Fruit fly (Drosophila melanogaster) whole organism, embryonic: ENCODE measurements around the gene Plc21C.

Experiments
- Abd-B ChIP-seq: fragments of 200-800 bp; sonication (Bioruptor generic); optimal IDR thresholded peaks from 2 replicates; lab custom pipeline; 2018; ENCODE audit warnings: missing biosample characterization, mild to moderate bottlenecking, missing genetic modification characterization, moderate library complexity
- CG10462 ChIP-seq: fragments of 200-800 bp; sonication (Bioruptor generic); optimal IDR thresholded peaks from 2 replicates; lab custom pipeline; 2016; ENCODE audit warnings: missing biosample characterization, missing genetic modification characterization
- CG10543 ChIP-seq: fragments of 200-800 bp; sonication (Bioruptor generic); optimal IDR thresholded peaks from 3 replicates; lab custom pipeline; 2017; ENCODE audit warnings: missing biosample characterization, mild to moderate bottlenecking, missing genetic modification characterization, moderate library complexity
- CG11247 ChIP-seq: fragments of 200-800 bp; sonication (Bioruptor generic); IDR thresholded peaks from 2 replicates; pipeline ENCODE4 v1.3.6; 2022; ENCODE audit warnings: missing biosample characterization, missing genetic modification characterization
- CG11695 ChIP-seq: fragments of 200-800 bp; sonication (Bioruptor generic); IDR thresholded peaks from 3 replicates; pipeline ENCODE4 v1.3.6; 2022; ENCODE audit warnings: missing biosample characterization, missing genetic modification characterization
- CG11723 ChIP-seq: fragments of 200-800 bp; sonication (Bioruptor generic); optimal IDR thresholded peaks from 2 replicates; lab custom pipeline; 2017; ENCODE audit warnings: missing biosample characterization, mild to moderate bottlenecking, missing genetic modification characterization
- CG12659 ChIP-seq: fragments of 200-800 bp; sonication (Bioruptor generic); optimal IDR thresholded peaks from 3 replicates; lab custom pipeline; 2017; ENCODE audit warnings: mild to moderate bottlenecking, missing biosample characterization, missing genetic modification reagents, missing genetic modification characterization
- CG13296 ChIP-seq: fragments of 200-800 bp; sonication (Bioruptor generic); optimal IDR thresholded peaks from 3 replicates; lab custom pipeline; 2018; ENCODE audit warnings: missing biosample characterization, mild to moderate bottlenecking, missing genetic modification characterization
- CG13894 ChIP-seq: fragments of 200-800 bp; sonication (Bioruptor generic); optimal IDR thresholded peaks from 3 replicates; lab custom pipeline; 2018; ENCODE audit warnings: missing biosample characterization, mild to moderate bottlenecking, missing genetic modification characterization, moderate library complexity
- CG15601 ChIP-seq: fragments of 200-800 bp; sonication (Bioruptor generic); optimal IDR thresholded peaks from 3 replicates; lab custom pipeline; 2019; ENCODE audit warnings: missing biosample characterization, mild to moderate bottlenecking, missing genetic modification characterization, moderate library complexity
- CG18599 ChIP-seq: fragments of 200-800 bp; sonication (Bioruptor generic); optimal IDR thresholded peaks from 3 replicates; lab custom pipeline; 2017; ENCODE audit warnings: missing biosample characterization, missing genetic modification characterization, mild to moderate bottlenecking, moderate library complexity, missing genetic modification reagents
- CG32532 ChIP-seq: fragments of 200-800 bp; sonication (Bioruptor generic); IDR thresholded peaks from 2 replicates; pipeline ENCODE4 v1.3.6; 2022; ENCODE audit warnings: missing biosample characterization, missing genetic modification characterization
- CG34376 ChIP-seq: fragments of 200-800 bp; sonication (Bioruptor generic); optimal IDR thresholded peaks from 2 replicates; lab custom pipeline; 2018; ENCODE audit warnings: missing biosample characterization, mild to moderate bottlenecking, missing genetic modification characterization
- CG4424 ChIP-seq: fragments of 200-800 bp; sonication (Bioruptor generic); optimal IDR thresholded peaks from 3 replicates; lab custom pipeline; 2016; ENCODE audit warnings: missing biosample characterization, missing genetic modification characterization
- CG4617 ChIP-seq: fragments of 200-800 bp; sonication (Bioruptor generic); optimal IDR thresholded peaks from 3 replicates; lab custom pipeline; 2016; ENCODE audit warnings: missing biosample characterization, missing genetic modification characterization, borderline replicate concordance
- CG6175 ChIP-seq: fragments of 200-800 bp; sonication (Bioruptor generic); IDR thresholded peaks from 3 replicates; pipeline ENCODE4 v1.3.6; 2022; ENCODE audit warnings: missing biosample characterization, missing genetic modification characterization
- CG9797 ChIP-seq: fragments of 200-800 bp; sonication (Bioruptor generic); optimal IDR thresholded peaks from 3 replicates; lab custom pipeline; 2018; ENCODE audit warnings: missing biosample characterization, mild to moderate bottlenecking, missing genetic modification characterization
- CTCF ChIP-seq: fragments of 200-800 bp; sonication (Bioruptor generic); optimal IDR thresholded peaks from 2 replicates; lab custom pipeline; 2017; ENCODE audit warnings: missing biosample characterization, mild to moderate bottlenecking, missing genetic modification characterization, moderate library complexity
- Deaf1 ChIP-seq: fragments of 200-800 bp; optimal IDR thresholded peaks from 3 replicates; lab custom pipeline; 2019; ENCODE audit warnings: missing biosample characterization, mild to moderate bottlenecking, missing genetic modification characterization, moderate library complexity
- Dip2 ChIP-seq: fragments of 200-800 bp; sonication (Bioruptor generic); IDR thresholded peaks from 2 replicates; pipeline ENCODE4 v1.3.6; 2022; ENCODE audit warnings: missing biosample characterization, missing genetic modification characterization
- ERR ChIP-seq: fragments of 200-800 bp; sonication (Bioruptor generic); optimal IDR thresholded peaks from 2 replicates; lab custom pipeline; 2016; ENCODE audit warnings: missing biosample characterization, missing genetic modification characterization
- HLH4C ChIP-seq: fragments of 200-800 bp; sonication (Bioruptor generic); IDR thresholded peaks from 3 replicates; pipeline ENCODE4 v1.3.6; 2022; ENCODE audit warnings: missing biosample characterization, missing genetic modification characterization; ENCODE audit not compliant: partially characterized antibody
- NC2β ChIP-seq: fragments of 200-800 bp; sonication (Bioruptor generic); optimal IDR thresholded peaks from 2 replicates; lab custom pipeline; 2016; ENCODE audit warnings: missing biosample characterization, missing genetic modification characterization
- Pdp1 ChIP-seq, 2 experiments: fragments of 200-800 bp; sonication (Bioruptor generic); optimal IDR thresholded peaks; 3 replicates each; lab custom pipeline; 2016; ENCODE audit warnings: missing biosample characterization in 2 of 2, missing genetic modification characterization in 2 of 2, mild to moderate bottlenecking in 1 of 2, moderate library complexity in 1 of 2
- Ptx1 ChIP-seq: fragments of 200-800 bp; sonication (Bioruptor generic); IDR thresholded peaks from 2 replicates; pipeline ENCODE4 v1.3.6; 2022; ENCODE audit warnings: missing biosample characterization, missing genetic modification characterization
- Spps ChIP-seq: fragments of 200-800 bp; sonication (Bioruptor generic); optimal IDR thresholded peaks from 2 replicates; lab custom pipeline; 2018; ENCODE audit warnings: missing biosample characterization, mild to moderate bottlenecking, missing genetic modification characterization
- al ChIP-seq: fragments of 200-800 bp; sonication (Bioruptor generic); IDR thresholded peaks from 2 replicates; pipeline ENCODE4 v1.3.6; 2022; ENCODE audit warnings: missing biosample characterization, missing genetic modification characterization
- ara ChIP-seq: fragments of 200-800 bp; sonication (Bioruptor generic); IDR thresholded peaks from 2 replicates; pipeline ENCODE4 v1.3.6; 2022; ENCODE audit warnings: missing biosample characterization, missing genetic modification characterization
- bigmax ChIP-seq: fragments of 200-800 bp; sonication (Bioruptor generic); optimal IDR thresholded peaks from 2 replicates; lab custom pipeline; 2018; ENCODE audit warnings: missing biosample characterization, mild to moderate bottlenecking, missing genetic modification characterization
- cwo ChIP-seq: fragments of 200-800 bp; sonication (Bioruptor generic); optimal IDR thresholded peaks from 3 replicates; lab custom pipeline; 2017; ENCODE audit warnings: missing biosample characterization, missing genetic modification characterization, mild to moderate bottlenecking, moderate library complexity, missing genetic modification reagents
- eve ChIP-seq, 2 experiments: fragments of >200 bp; optimal IDR thresholded peaks; 2 replicates each; lab custom pipeline; 2017; ENCODE audit warnings: missing biosample characterization in 2 of 2, missing genetic modification characterization in 2 of 2
- exex ChIP-seq: fragments of 200-800 bp; sonication (Bioruptor generic); optimal IDR thresholded peaks from 4 replicates; lab custom pipeline; 2018; ENCODE audit warnings: missing biosample characterization, mild to moderate bottlenecking, missing genetic modification characterization, moderate library complexity
- ftz-f1 ChIP-seq: fragments of 200-800 bp; sonication (Bioruptor generic); optimal IDR thresholded peaks from 2 replicates; lab custom pipeline; 2016; ENCODE audit warnings: missing biosample characterization, missing genetic modification characterization
- fu2 ChIP-seq: fragments of 200-800 bp; sonication (Bioruptor generic); optimal IDR thresholded peaks from 2 replicates; lab custom pipeline; 2016; ENCODE audit warnings: missing biosample characterization, missing genetic modification characterization
- hb ChIP-seq: fragments of 200-800 bp; sonication (Bioruptor generic); IDR thresholded peaks from 3 replicates; pipeline ENCODE4 v1.3.6; 2022; ENCODE audit warnings: missing biosample characterization, missing genetic modification characterization; ENCODE audit not compliant: partially characterized antibody
- ken ChIP-seq: fragments of 200-800 bp; sonication (Bioruptor generic); IDR thresholded peaks from 3 replicates; pipeline ENCODE4 v1.3.6; 2022; ENCODE audit warnings: missing biosample characterization, missing genetic modification characterization
- luna ChIP-seq: fragments of 200-800 bp; sonication (Bioruptor generic); optimal IDR thresholded peaks from 2 replicates; lab custom pipeline; 2016; ENCODE audit warnings: missing biosample characterization, missing genetic modification characterization
- mirr ChIP-seq: fragments of 200-800 bp; sonication (Bioruptor generic); optimal IDR thresholded peaks from 3 replicates; lab custom pipeline; 2018; ENCODE audit warnings: missing biosample characterization, mild to moderate bottlenecking, missing genetic modification characterization
- otp ChIP-seq: fragments of 200-800 bp; sonication (Bioruptor generic); IDR thresholded peaks from 3 replicates; pipeline ENCODE4, ENCODE4 v1.3.6; 2022; ENCODE audit warnings: missing biosample characterization, missing genetic modification characterization
- pb ChIP-seq: fragments of 200-800 bp; sonication (Bioruptor generic); optimal IDR thresholded peaks from 3 replicates; lab custom pipeline; 2016; ENCODE audit warnings: missing biosample characterization, missing genetic modification characterization
- sens-2 ChIP-seq: fragments of 200-800 bp; sonication (Bioruptor generic); IDR thresholded peaks from 2 replicates; pipeline ENCODE4 v1.3.6; 2022; ENCODE audit warnings: missing biosample characterization, missing genetic modification characterization
- sug ChIP-seq: fragments of 200-800 bp; optimal IDR thresholded peaks from 2 replicates; lab custom pipeline; 2019; ENCODE audit warnings: missing biosample characterization, mild to moderate bottlenecking, missing genetic modification characterization, moderate library complexity
- tap ChIP-seq: fragments of 200-800 bp; optimal IDR thresholded peaks from 3 replicates; lab custom pipeline; 2019; ENCODE audit warnings: missing biosample characterization, mild to moderate bottlenecking, missing genetic modification characterization, moderate library complexity
- wek ChIP-seq: fragments of 200-800 bp; sonication (Bioruptor generic); optimal IDR thresholded peaks from 3 replicates; lab custom pipeline; 2018; ENCODE audit warnings: missing biosample characterization, mild to moderate bottlenecking, missing genetic modification characterization, moderate library complexity

Plc21C gene

dm6 chr2L:300877-301706 lies 4.6 kb upstream of the Plc21C start (continued):
- TF ChIP-seq ftz-f1 (GFP tag; lab: Kevin White, UChicago) (peak; percentile 12), exex (tag; lab: Kevin White, UChicago) (peak; percentile 72), pb (GFP tag; lab: Kevin White, UChicago) (no peak), tap (tag; lab: Kevin White, UChicago) (no peak), otp (no peak), Deaf1 (peak; percentile 67), CG11247 (GFP tag; lab: Robert Waterston, UW) (no peak), CG9797 (no peak), CG15601 (tag; lab: Kevin White, UChicago) (no peak), ERR (GFP tag; lab: Kevin White, UChicago) (no peak), mirr (peak; percentile 63), CG10462 (GFP tag; lab: Kevin White, UChicago) (no peak), cwo (GFP tag; lab: Kevin White, UChicago) (peak; percentile 47), CG4617 (GFP tag; lab: Kevin White, UChicago) (no peak), CG10543 (no peak), ken (GFP tag; lab: Robert Waterston, UW) (0 out of 3 replicates have a peak, but pooled peaks have one; percentile 7), CG13894 (tag; lab: Kevin White, UChicago) (peak; percentile 21)

DNA sequence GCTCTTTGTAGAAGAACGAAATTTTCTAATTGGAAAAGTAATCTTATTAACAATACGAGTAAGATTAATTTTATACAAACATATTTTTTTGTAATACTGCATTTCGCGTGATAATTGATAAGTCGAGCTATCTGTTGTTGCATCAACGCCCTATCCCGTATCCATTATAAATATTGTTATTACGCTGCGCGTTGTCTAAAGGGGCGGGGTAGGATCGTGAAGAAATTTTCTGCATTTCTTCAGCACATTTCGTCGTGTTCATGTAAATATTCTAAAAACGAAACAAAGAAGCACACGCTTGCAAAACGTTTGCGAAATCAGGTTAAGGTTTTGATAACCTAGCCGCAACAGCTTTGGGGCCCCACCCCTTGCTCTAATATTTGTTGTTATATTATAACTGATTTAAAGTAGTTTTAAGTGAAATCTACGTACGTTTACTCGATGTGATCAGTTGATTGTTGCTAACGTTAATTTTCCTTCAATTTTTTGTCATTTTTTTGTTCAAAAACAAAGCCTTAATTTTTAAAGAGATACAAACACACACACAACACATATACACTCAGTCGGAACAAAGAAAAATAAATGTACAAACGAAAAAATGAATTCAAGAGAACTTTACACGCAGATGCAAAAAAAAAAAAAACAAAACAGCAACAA lies 2.3 kb upstream of the Plc21C start:
- TF ChIP-seq ara (no peak), CG11723 (GFP tag; lab: Kevin White, UChicago) (no peak), fu2 (GFP tag; lab: Kevin White, UChicago) (no peak), luna (no peak)

DNA sequence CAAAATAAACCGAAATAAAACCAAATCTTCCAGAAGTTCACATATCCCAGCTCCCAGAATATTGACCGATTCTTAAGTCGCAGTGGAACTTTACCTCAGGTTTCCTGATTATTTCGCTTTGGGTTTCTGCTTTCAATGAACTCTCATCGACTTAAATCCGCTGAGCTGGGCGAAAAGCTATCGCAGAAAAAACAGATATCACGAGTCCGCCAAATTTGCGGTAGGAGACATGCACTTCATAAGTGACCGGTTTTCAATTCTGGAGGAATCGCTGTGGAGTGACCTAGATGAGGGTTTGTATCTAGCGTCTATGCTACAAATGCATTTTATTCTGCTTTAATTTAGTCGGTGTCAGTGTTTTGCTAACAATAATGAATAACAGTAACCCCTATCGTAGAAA lies 537 bp upstream of the Plc21C start:
- TF ChIP-seq eve (GFP tag; optimal IDR thresholded peaks at IDR 0.05; lab: Kevin White, UChicago) (peak in 1 of 2 experiments; percentile 68), NC2β (no peak), bigmax (peak; percentile 10)
- TF ChIP-seq, all 482 proteins: peak for 2

DNA sequence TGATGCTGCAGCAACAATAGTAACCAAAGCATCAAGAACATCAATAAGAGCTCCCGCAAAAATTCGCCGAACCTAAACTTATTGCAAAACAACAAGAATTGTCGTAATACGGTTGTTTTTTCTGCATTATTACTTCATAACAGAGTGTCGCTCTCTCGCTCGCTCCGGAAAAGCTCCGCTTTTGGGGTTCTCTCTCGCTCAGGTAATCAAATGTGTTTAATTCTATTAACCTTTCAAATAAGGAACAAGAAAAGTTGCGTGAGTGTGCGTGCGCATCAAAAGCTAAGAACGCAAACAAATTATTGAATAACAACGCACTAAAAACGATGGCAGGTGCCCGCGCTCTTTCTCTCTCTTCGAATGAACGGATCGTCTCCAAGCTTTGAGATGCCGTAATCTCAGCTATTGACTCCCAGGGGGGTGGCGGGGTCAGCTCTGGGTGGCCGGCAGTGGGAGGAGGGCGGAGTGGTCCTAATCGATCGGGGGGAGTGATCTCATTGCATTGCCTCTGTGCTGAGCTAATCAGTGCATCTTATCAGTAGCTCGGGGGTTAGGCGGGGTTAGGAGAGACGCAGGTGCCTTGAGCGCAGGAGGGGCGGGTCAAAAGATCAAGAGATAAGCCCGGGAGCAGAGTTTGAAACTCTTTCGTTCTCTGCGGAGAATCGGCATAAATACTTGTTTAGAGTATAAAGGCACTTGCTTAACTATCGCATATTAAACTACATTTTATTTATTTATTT lies 623 bp downstream of the Plc21C start:
- TF ChIP-seq hb (GFP tag; lab: Robert Waterston, UW) (no peak), Spps (tag; lab: Kevin White, UChicago) (no peak), CG11247 (GFP tag; lab: Robert Waterston, UW) (no peak), al (GFP tag; lab: Robert Waterston, UW) (no peak), wek (GFP tag; lab: Kevin White, UChicago) (no peak), sug (tag; lab: Kevin White, UChicago) (peak; percentile 99), CG13296 (GFP tag; lab: Kevin White, UChicago) (no peak), CG11695 (GFP tag; lab: Robert Waterston, UW) (no peak), CG12659 (GFP tag; lab: Kevin White, UChicago) (no peak), CG4424 (GFP tag; lab: Kevin White, UChicago) (no peak), CTCF (no peak), sens-2 (GFP tag; lab: Robert Waterston, UW) (0 out of 2 replicates have a peak, but pooled peaks have one; percentile 13), CG18599 (GFP tag; lab: Kevin White, UChicago) (no peak), Pdp1 (GFP tag; optimal IDR thresholded peaks at IDR 0.05; lab: Kevin White, UChicago) (peak in 1 of 2 experiments; percentile 96), Dip2 (GFP tag; lab: Robert Waterston, UW) (no peak), CG34376 (GFP tag; lab: Kevin White, UChicago) (no peak), CG32532 (GFP tag; lab: Robert Waterston, UW) (peak; percentile 14; the same call in 1 of the 2 replicates), Ptx1 (GFP tag; lab: Robert Waterston, UW) (no peak), Abd-B (no peak), HLH4C (GFP tag; lab: Robert Waterston, UW) (no peak), CG6175 (no peak)
